Worm (Caenorhabditis elegans) whole organism, L3 larva: ENCODE measurements around the gene K10B3.5.

ENCODE experiments used
- ZK546.5 ChIP-seq: sonication (generic microtip); optimal IDR thresholded peaks from 2 replicates; lab custom pipeline; 2017; ENCODE audit warnings: missing biosample characterization, missing genetic modification characterization
- ama-1 ChIP-seq: fragments of 150-350 bp; optimal IDR thresholded peaks from 2 replicates; lab custom pipeline; 2018
- ceh-16 ChIP-seq: sonication (generic microtip); optimal IDR thresholded peaks from 2 replicates; lab custom pipeline; 2017; ENCODE audit warnings: missing biosample characterization, missing genetic modification characterization
- ceh-28 ChIP-seq: fragments of 150-350 bp; optimal IDR thresholded peaks from 2 replicates; lab custom pipeline; 2014; ENCODE audit warnings: missing biosample characterization, missing genetic modification reagents, missing genetic modification characterization
- ceh-82 ChIP-seq: fragments of 150-350 bp; optimal IDR thresholded peaks from 2 replicates; lab custom pipeline; 2014; ENCODE audit warnings: missing biosample characterization, missing genetic modification characterization
- ceh-9 ChIP-seq: sonication (generic microtip); optimal IDR thresholded peaks from 2 replicates; lab custom pipeline; 2018; ENCODE audit warnings: missing biosample characterization, missing genetic modification characterization
- egl-27 ChIP-seq: sonication (generic microtip); optimal IDR thresholded peaks from 4 replicates; lab custom pipeline; 2017; ENCODE audit warnings: missing biosample characterization, missing genetic modification reagents, missing genetic modification characterization
- egl-5 ChIP-seq: fragments of 150-350 bp; optimal IDR thresholded peaks from 2 replicates; lab custom pipeline; 2017; ENCODE audit warnings: missing biosample characterization, missing genetic modification reagents, missing genetic modification characterization, inconsistent platforms
- elt-2 ChIP-seq: sonication (generic microtip); optimal IDR thresholded peaks from 2 replicates; lab custom pipeline; 2016; ENCODE audit warnings: missing genetic modification reagents, mild to moderate bottlenecking, missing genetic modification characterization, missing compliant biosample characterization
- elt-3 ChIP-seq, 3 experiments: fragments of 150-350 bp in 1 of 3; sonication (generic microtip) in 2 of 3; optimal IDR thresholded peaks; 2 replicates in 2 of 3; 4 replicates in 1 of 3; lab custom pipeline; 2014 to 2017; ENCODE audit warnings: missing biosample characterization in 3 of 3, missing genetic modification characterization in 3 of 3
- eor-1 ChIP-seq, 2 experiments: fragments of 150-350 bp; optimal IDR thresholded peaks; 2 replicates each; lab custom pipeline; 2014 to 2018; ENCODE audit warnings: missing biosample characterization in 2 of 2, missing genetic modification characterization in 2 of 2
- fkh-10 ChIP-seq: sonication (generic microtip); optimal IDR thresholded peaks from 2 replicates; lab custom pipeline; 2017; ENCODE audit warnings: missing biosample characterization, missing genetic modification reagents, missing genetic modification characterization
- fkh-2 ChIP-seq: fragments of 150-350 bp; optimal IDR thresholded peaks from 2 replicates; lab custom pipeline; 2014; ENCODE audit warnings: missing biosample characterization, missing genetic modification reagents, missing genetic modification characterization
- hmg-11 ChIP-seq: sonication (generic microtip); optimal IDR thresholded peaks from 2 replicates; lab custom pipeline; 2016; ENCODE audit warnings: missing genetic modification characterization, missing compliant biosample characterization
- jun-1 ChIP-seq: fragments of 150-350 bp; optimal IDR thresholded peaks from 2 replicates; lab custom pipeline; 2014; ENCODE audit warnings: missing biosample characterization, missing genetic modification reagents, missing genetic modification characterization
- lin-15B ChIP-seq: fragments of 150-350 bp; optimal IDR thresholded peaks from 2 replicates; lab custom pipeline; 2014; ENCODE audit warnings: missing biosample characterization, missing genetic modification characterization
- lin-39 ChIP-seq: fragments of 150-350 bp; optimal IDR thresholded peaks from 2 replicates; lab custom pipeline; 2018; ENCODE audit warnings: missing biosample characterization, missing genetic modification reagents, missing genetic modification characterization
- lsy-12 ChIP-seq: sonication (generic microtip); optimal IDR thresholded peaks from 2 replicates; lab custom pipeline; 2016; ENCODE audit warnings: mild to moderate bottlenecking, missing genetic modification characterization, missing compliant biosample characterization
- mdl-1 ChIP-seq: fragments of 150-350 bp; optimal IDR thresholded peaks from 2 replicates; lab custom pipeline; 2014; ENCODE audit warnings: missing biosample characterization, missing genetic modification characterization
- mml-1 ChIP-seq: fragments of 150-350 bp; sonication (generic microtip); optimal IDR thresholded peaks from 3 replicates; lab custom pipeline; 2014; ENCODE audit warnings: missing biosample characterization, missing genetic modification characterization
- nfya-1 ChIP-seq: sonication (generic microtip); optimal IDR thresholded peaks from 2 replicates; lab custom pipeline; 2017; ENCODE audit warnings: missing genetic modification characterization, mild to moderate bottlenecking, missing compliant biosample characterization, antibody characterized with exemption, moderate library complexity; ENCODE audit not compliant: insufficient read depth
- nhr-11 ChIP-seq: fragments of 150-350 bp; optimal IDR thresholded peaks from 2 replicates; lab custom pipeline; 2014; ENCODE audit warnings: missing biosample characterization, missing genetic modification characterization
- nhr-12 ChIP-seq: fragments of 150-350 bp; optimal IDR thresholded peaks from 2 replicates; lab custom pipeline; 2014; ENCODE audit warnings: missing biosample characterization, missing genetic modification characterization
- nhr-23 ChIP-seq: fragments of 150-350 bp; optimal IDR thresholded peaks from 2 replicates; lab custom pipeline; 2014; ENCODE audit warnings: missing biosample characterization, missing genetic modification reagents, missing genetic modification characterization
- nhr-237 ChIP-seq: fragments of 150-350 bp; optimal IDR thresholded peaks from 2 replicates; lab custom pipeline; 2014; ENCODE audit warnings: missing biosample characterization, missing genetic modification characterization
- nhr-28 ChIP-seq: fragments of 150-350 bp; optimal IDR thresholded peaks from 2 replicates; lab custom pipeline; 2014; ENCODE audit warnings: missing biosample characterization, missing genetic modification characterization
- nhr-43 ChIP-seq: sonication (generic microtip); optimal IDR thresholded peaks from 2 replicates; lab custom pipeline; 2016; ENCODE audit warnings: mild to moderate bottlenecking, missing genetic modification characterization, missing compliant biosample characterization; ENCODE audit not compliant: poor library complexity, severe bottlenecking
- nhr-67 ChIP-seq: fragments of 150-350 bp; optimal IDR thresholded peaks from 2 replicates; lab custom pipeline; 2014; ENCODE audit warnings: missing biosample characterization, missing genetic modification characterization
- nhr-76 ChIP-seq: fragments of 150-350 bp; sonication (generic microtip); optimal IDR thresholded peaks from 5 replicates; lab custom pipeline; 2014; ENCODE audit warnings: missing biosample characterization, missing genetic modification characterization
- nhr-77 ChIP-seq: fragments of 150-350 bp; optimal IDR thresholded peaks from 2 replicates; lab custom pipeline; 2014; ENCODE audit warnings: missing biosample characterization, missing genetic modification characterization
- pha-4 ChIP-seq: fragments of 150-350 bp; optimal IDR thresholded peaks from 2 replicates; lab custom pipeline; 2014; ENCODE audit warnings: missing biosample characterization, missing genetic modification reagents, missing genetic modification characterization
- pqm-1 ChIP-seq: fragments of 150-350 bp; optimal IDR thresholded peaks from 2 replicates; lab custom pipeline; 2017; ENCODE audit warnings: missing biosample characterization, missing genetic modification characterization, inconsistent platforms
- sea-2 ChIP-seq: fragments of 150-350 bp; sonication (generic microtip); optimal IDR thresholded peaks from 4 replicates; lab custom pipeline; 2014; ENCODE audit warnings: missing biosample characterization, missing genetic modification reagents, missing genetic modification characterization
- skn-1 ChIP-seq: fragments of 150-350 bp; optimal IDR thresholded peaks from 2 replicates; lab custom pipeline; 2014; ENCODE audit warnings: missing biosample characterization, missing genetic modification characterization
- snpc-4 ChIP-seq: fragments of 150-350 bp; optimal IDR thresholded peaks from 2 replicates; lab custom pipeline; 2014; ENCODE audit warnings: missing biosample characterization, missing genetic modification characterization
- tbx-2 ChIP-seq: sonication (generic microtip); optimal IDR thresholded peaks from 2 replicates; lab custom pipeline; 2016; ENCODE audit warnings: mild to moderate bottlenecking, missing genetic modification characterization, missing compliant biosample characterization
- unc-62 ChIP-seq: fragments of 150-350 bp; sonication (generic microtip); optimal IDR thresholded peaks from 4 replicates; lab custom pipeline; 2014; ENCODE audit warnings: missing biosample characterization, missing genetic modification reagents, missing genetic modification characterization
- zag-1 ChIP-seq: fragments of 150-350 bp; optimal IDR thresholded peaks from 2 replicates; lab custom pipeline; 2014; ENCODE audit warnings: missing biosample characterization, missing genetic modification characterization
- ztf-4 ChIP-seq: fragments of 150-350 bp; optimal IDR thresholded peaks from 2 replicates; lab custom pipeline; 2014; ENCODE audit warnings: missing biosample characterization, missing genetic modification characterization

Gene K10B3.5

DNA sequence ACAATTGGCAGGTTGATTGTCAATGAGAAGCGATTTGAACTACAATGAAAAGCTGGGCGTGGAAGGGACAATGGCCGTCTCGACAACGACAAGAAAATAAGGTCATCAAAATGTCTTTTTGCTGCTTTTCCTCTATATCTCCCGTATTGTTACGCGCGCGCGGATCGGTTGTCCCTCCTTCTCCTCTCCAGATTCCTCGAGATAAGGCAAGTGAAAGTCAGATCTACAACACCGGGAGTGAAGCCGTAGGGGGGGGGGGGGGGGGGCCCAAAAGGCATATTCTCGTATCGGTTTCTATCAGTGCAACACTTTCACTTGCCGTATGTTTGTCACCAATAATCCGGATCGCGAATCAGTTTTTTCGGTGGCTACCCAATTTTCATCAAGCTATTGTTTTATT is 12.0 kb downstream of the K10B3.5 start, which contains the start of gene wrt-2:
Gene wrt-2 (minus strand): TSS at position 46 of the 400 bp plus-strand sequence.
- no peak for TF ChIP-seq lin-39 (tag; lab: Kevin White, UChicago)
- TF ChIP-seq skn-1 (tag; lab: Kevin White, UChicago): no peak
- TF ChIP-seq hmg-11 (tag; lab: Kevin White, UChicago): no peak
- TF ChIP-seq nhr-12 (tag; lab: Kevin White, UChicago): no peak
- TF ChIP-seq lin-15B (tag; lab: Kevin White, UChicago): no peak
- TF ChIP-seq lsy-12: no peak
- TF ChIP-seq tbx-2 (tag; lab: Kevin White, UChicago): no peak
- TF ChIP-seq ceh-82 (tag; lab: Kevin White, UChicago): no peak
- TF ChIP-seq fkh-2 (tag; lab: Kevin White, UChicago): no peak
- no peak for TF ChIP-seq pqm-1 (tag; lab: Kevin White, UChicago)
- TF ChIP-seq unc-62 (GFP tag; lab: Kevin White, UChicago): no peak
- TF ChIP-seq ZK546.5 (tag; lab: Kevin White, UChicago): no peak
- TF ChIP-seq fkh-10 (GFP tag; lab: Kevin White, UChicago): no peak
- TF ChIP-seq snpc-4: no peak
- no peak for TF ChIP-seq nhr-11 (tag; lab: Kevin White, UChicago)
- no peak for TF ChIP-seq nhr-67 (tag; lab: Kevin White, UChicago)
- TF ChIP-seq ztf-4: no peak
- TF ChIP-seq nhr-23 (tag; lab: Kevin White, UChicago): no peak

DNA sequence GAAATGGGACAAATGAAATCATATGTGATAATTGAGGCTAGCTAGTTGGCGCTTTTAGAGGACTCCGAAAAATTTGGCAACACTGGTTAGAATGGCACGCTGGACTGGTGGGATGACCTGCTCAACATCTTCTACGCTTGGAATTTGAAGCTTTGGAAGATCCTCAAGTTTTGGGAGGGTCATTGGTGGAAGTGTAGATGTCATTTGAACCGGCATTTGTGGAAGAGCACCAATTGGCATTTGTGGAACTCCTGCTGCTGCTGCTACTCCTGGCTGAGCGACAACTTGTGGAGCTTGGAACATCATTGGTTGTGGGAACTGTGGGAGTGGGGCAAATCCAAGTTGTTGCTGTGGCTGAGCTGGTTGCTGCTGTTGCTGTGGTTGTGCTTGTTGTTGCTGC is 13.8 kb downstream of the K10B3.5 start:
- TF ChIP-seq elt-3 (tag; optimal IDR thresholded peaks at IDR 0.05; lab: Kevin White, UChicago): peak in 1 of 3 experiments; percentile 20
- TF ChIP-seq lin-39 (tag; lab: Kevin White, UChicago): no peak
- TF ChIP-seq nhr-76 (tag; lab: Kevin White, UChicago): no peak
- peak; percentile 84 for TF ChIP-seq ama-1
- TF ChIP-seq tbx-2 (tag; lab: Kevin White, UChicago): no peak
- TF ChIP-seq, all 47 proteins: peak for 2

DNA sequence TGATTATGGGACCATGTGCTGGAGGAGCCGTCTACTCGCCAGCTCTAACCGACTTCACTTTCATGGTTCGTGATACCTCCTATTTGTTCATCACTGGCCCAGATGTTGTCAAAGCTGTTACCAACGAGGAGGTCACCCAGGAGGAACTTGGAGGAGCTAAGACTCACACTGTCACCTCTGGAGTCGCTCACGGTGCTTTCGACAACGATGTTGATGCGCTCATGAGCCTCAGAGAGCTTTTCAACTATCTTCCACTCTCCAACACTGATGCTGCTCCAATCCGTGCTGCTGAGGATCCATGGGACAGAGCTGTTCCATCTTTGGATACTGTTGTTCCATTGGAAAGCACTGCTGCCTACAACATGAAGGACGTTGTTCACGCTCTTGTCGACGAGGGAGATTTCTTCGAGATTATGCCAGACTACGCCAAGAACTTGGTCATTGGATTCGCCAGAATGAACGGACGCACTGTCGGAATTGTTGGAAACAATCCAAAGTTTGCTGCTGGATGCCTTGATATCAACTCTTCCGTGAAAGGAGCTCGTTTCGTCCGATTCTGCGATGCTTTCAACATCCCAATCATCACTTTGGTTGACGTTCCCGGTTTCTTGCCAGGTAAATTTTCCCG is 15.0 kb downstream of the K10B3.5 start:
- TF ChIP-seq ztf-4: no peak
- peak; percentile 33 for TF ChIP-seq ama-1
- no peak for TF ChIP-seq fkh-2 (tag; lab: Kevin White, UChicago)
- TF ChIP-seq lin-15B (tag; lab: Kevin White, UChicago): no peak
- TF ChIP-seq lin-39 (tag; lab: Kevin White, UChicago): no peak

DNA sequence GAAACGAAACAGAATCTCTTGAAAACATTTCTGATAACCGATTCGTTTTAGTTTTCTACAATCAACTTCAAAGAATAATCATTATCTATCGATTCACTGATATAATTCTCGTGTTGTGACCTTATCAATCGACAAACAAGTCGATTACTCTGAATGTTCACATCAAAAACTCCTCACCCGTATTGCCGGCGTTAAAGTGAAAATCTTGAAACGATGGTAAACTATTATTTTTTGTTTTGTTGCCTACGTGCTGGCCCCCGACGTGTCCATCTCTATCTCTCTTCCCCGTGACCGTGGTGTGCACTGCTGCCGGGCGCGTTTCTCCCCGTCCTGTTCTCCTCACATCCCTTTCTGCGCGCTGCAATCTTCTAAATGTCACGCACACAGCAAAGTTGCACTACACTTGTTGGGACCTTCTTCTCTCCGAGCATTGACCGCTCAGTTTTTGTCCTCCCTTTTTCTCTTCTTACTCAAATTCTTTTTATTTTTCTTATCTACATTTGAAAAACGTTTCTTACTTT is 16.3 kb downstream of the K10B3.5 start:
- no peak for TF ChIP-seq egl-27 (tag; lab: Kevin White, UChicago)
- no peak for TF ChIP-seq zag-1 (tag; lab: Kevin White, UChicago)
- TF ChIP-seq lsy-12: no peak
- no peak for TF ChIP-seq nhr-237 (tag; lab: Kevin White, UChicago)
- no peak for TF ChIP-seq ceh-9 (tag; lab: Kevin White, UChicago)
- peak; percentile 6 for TF ChIP-seq nhr-43 (tag; lab: Kevin White, UChicago)
- TF ChIP-seq elt-3 (tag; optimal IDR thresholded peaks at IDR 0.05; lab: Kevin White, UChicago): no peak
- no peak for TF ChIP-seq ceh-16
- peak; percentile 55 for TF ChIP-seq ama-1
- peak; percentile 93 for TF ChIP-seq elt-2
- TF ChIP-seq ztf-4: no peak
- TF ChIP-seq nfya-1 (tag; lab: Kevin White, UChicago): peak; percentile 43
- TF ChIP-seq pqm-1 (tag; lab: Kevin White, UChicago): peak; percentile 75
- TF ChIP-seq unc-62 (GFP tag; lab: Kevin White, UChicago): no peak
- peak; percentile 24 for TF ChIP-seq tbx-2 (tag; lab: Kevin White, UChicago)
- no peak for TF ChIP-seq egl-5 (tag; lab: Kevin White, UChicago)
- no peak for TF ChIP-seq nhr-77 (tag; lab: Kevin White, UChicago)
- peak; percentile 19 for TF ChIP-seq mdl-1 (tag; lab: Kevin White, UChicago)
- TF ChIP-seq ceh-28 (tag; lab: Kevin White, UChicago): peak; percentile 53
- TF ChIP-seq pha-4 (tag; lab: Kevin White, UChicago): peak; percentile 45
- peak; percentile 44 for TF ChIP-seq mml-1 (tag; lab: Kevin White, UChicago)
- TF ChIP-seq fkh-10 (GFP tag; lab: Kevin White, UChicago): no peak
- no peak for TF ChIP-seq nhr-28
- peak; percentile 16 for TF ChIP-seq jun-1 (tag; lab: Kevin White, UChicago)
- no peak for TF ChIP-seq skn-1 (tag; lab: Kevin White, UChicago)
- no peak for TF ChIP-seq fkh-2 (tag; lab: Kevin White, UChicago)
- no peak for TF ChIP-seq eor-1 (tag; optimal IDR thresholded peaks at IDR 0.05; lab: Kevin White, UChicago)
- no peak for TF ChIP-seq sea-2 (GFP tag; lab: Kevin White, UChicago)
- TF ChIP-seq hmg-11 (tag; lab: Kevin White, UChicago): no peak
- TF ChIP-seq lin-39 (tag; lab: Kevin White, UChicago): peak; percentile 93
- TF ChIP-seq lin-15B (tag; lab: Kevin White, UChicago): no peak
